Worm (Caenorhabditis elegans): ENCODE measurements around the gene C44C11.6.

ce11 chrII:12311560-12311959 is 33.0 kb upstream of the C44C11.6 start, which contains the start of gene sre-51:
- TF ChIP-seq T22C8.4 (GFP tag; IDR thresholded peaks at IDR 0.05) (no peak), ref-1 (GFP tag; conservative IDR thresholded peaks at IDR 0.05) (no peak)
